Comparison of ENCODE assay signal across 5 worm cellular contexts in the genomic region with DNA sequence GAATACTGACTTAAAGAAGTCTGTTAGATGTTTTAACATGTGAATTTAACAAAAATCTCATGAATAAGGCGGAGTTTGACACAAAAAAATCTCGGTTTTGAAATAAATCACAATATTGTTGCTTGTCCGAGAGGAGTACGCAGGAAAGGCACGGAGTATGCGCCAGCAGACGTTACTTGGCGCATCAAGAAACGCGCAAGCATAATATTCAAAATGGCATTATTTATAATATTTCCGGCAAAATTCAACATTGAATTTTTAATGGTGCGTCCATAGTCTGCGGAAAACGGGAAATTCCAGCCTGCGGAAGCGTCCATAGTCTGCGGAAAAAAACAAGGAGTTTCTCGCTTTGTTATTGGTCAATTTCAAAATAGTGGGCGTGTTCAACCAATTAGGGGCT.
TF ChIP-seq lines count a peak whose summit lies in the region.

A gene (minus strand): TSS at position 148 of the 400 bp plus-strand sequence.

TF ChIP-seq in whole organism, L1 larva, 84 proteins besides CTCF, POLR2A, EP300 and RAD21 (continues in another document):
- TF ChIP-seq unc-86 (tag; optimal IDR thresholded peaks at IDR 0.05; lab: Kevin White, UChicago) (peak; percentile 91), nhr-19 (GFP tag; conservative IDR thresholded peaks at IDR 0.05; lab: Robert Waterston, UW) (peak; percentile 91), lin-35 (GFP tag; optimal IDR thresholded peaks at IDR 0.05; lab: Kevin White, UChicago) (peak; percentile 87 to 92), pag-3 (tag; optimal IDR thresholded peaks at IDR 0.05; lab: Kevin White, UChicago; ENCODE audit: borderline replicate concordance, insufficient read depth) (no peak), dsc-1 (tag; optimal IDR thresholded peaks at IDR 0.05; lab: Kevin White, UChicago) (peak; percentile 93), sptf-1 (tag; optimal IDR thresholded peaks at IDR 0.05; lab: Kevin White, UChicago) (no peak), lin-13 (GFP tag; optimal IDR thresholded peaks at IDR 0.05; lab: Kevin White, UChicago) (peak; percentile 80), elt-2 (tag; optimal IDR thresholded peaks at IDR 0.05; lab: Kevin White, UChicago) (peak; percentile 77), nhr-20 (tag; optimal IDR thresholded peaks at IDR 0.05; lab: Kevin White, UChicago) (peak; percentile 91), sox-4 (tag; optimal IDR thresholded peaks at IDR 0.05; lab: Kevin White, UChicago) (peak; percentile 76), pqm-1 (tag; optimal IDR thresholded peaks at IDR 0.05; lab: Kevin White, UChicago) (no peak), elt-3 (tag; optimal IDR thresholded peaks at IDR 0.05; lab: Kevin White, UChicago) (peak in 2 of 6 experiments; percentile 36 to 72), mab-9 (GFP tag; IDR thresholded peaks at IDR 0.05; lab: Robert Waterston, UW) (peak; percentile 77), efl-3 (GFP tag; optimal IDR thresholded peaks at IDR 0.05; lab: Kevin White, UChicago) (peak; percentile 47), mep-1 (tag; optimal IDR thresholded peaks at IDR 0.05; lab: Kevin White, UChicago) (peak; percentile 94), nhr-90 (tag; optimal IDR thresholded peaks at IDR 0.05; lab: Kevin White, UChicago; ENCODE audit: poor library complexity) (peak; percentile 95)

TF ChIP-seq in whole organism, L3 larva, 47 proteins besides CTCF, POLR2A, EP300 and RAD21 (continues in another document):
- peak; percentile 76 for TF ChIP-seq nhr-43 (tag; optimal IDR thresholded peaks at IDR 0.05; lab: Kevin White, UChicago; ENCODE audit: poor library complexity, severe bottlenecking)
- TF ChIP-seq R02D3.7 (tag; optimal IDR thresholded peaks at IDR 0.05; lab: Kevin White, UChicago): peak; percentile 67
- TF ChIP-seq aly-2 (tag; optimal IDR thresholded peaks at IDR 0.05; lab: Kevin White, UChicago): no peak
- TF ChIP-seq ceh-82 (tag; optimal IDR thresholded peaks at IDR 0.05; lab: Kevin White, UChicago): peak; percentile 6
- no peak for TF ChIP-seq ZK546.5 (tag; optimal IDR thresholded peaks at IDR 0.05; lab: Kevin White, UChicago)
- TF ChIP-seq pha-4 (tag; optimal IDR thresholded peaks at IDR 0.05; lab: Kevin White, UChicago): peak; percentile 82
- peak; percentile 25 for TF ChIP-seq snpc-4 (tag; optimal IDR thresholded peaks at IDR 0.05; lab: Kevin White, UChicago)
- TF ChIP-seq ceh-9 (tag; optimal IDR thresholded peaks at IDR 0.05; lab: Kevin White, UChicago): no peak
- no peak for TF ChIP-seq ceh-16 (tag; optimal IDR thresholded peaks at IDR 0.05; lab: Kevin White, UChicago)
- peak; percentile 44 for TF ChIP-seq elt-1 (tag; optimal IDR thresholded peaks at IDR 0.05; lab: Kevin White, UChicago)
- no peak for TF ChIP-seq ztf-11 (tag; optimal IDR thresholded peaks at IDR 0.05; lab: Kevin White, UChicago)
- TF ChIP-seq jun-1 (tag; optimal IDR thresholded peaks at IDR 0.05; lab: Kevin White, UChicago): peak; percentile 62
- TF ChIP-seq skn-1 (tag; optimal IDR thresholded peaks at IDR 0.05; lab: Kevin White, UChicago): peak; percentile 52
- TF ChIP-seq lsy-12 (tag; optimal IDR thresholded peaks at IDR 0.05; lab: Kevin White, UChicago): peak; percentile 83
- no peak for TF ChIP-seq nhr-76 (tag; optimal IDR thresholded peaks at IDR 0.05; lab: Kevin White, UChicago)
- TF ChIP-seq nhr-23 (tag; optimal IDR thresholded peaks at IDR 0.05; lab: Kevin White, UChicago): peak; percentile 91
- TF ChIP-seq mml-1 (tag; optimal IDR thresholded peaks at IDR 0.05; lab: Kevin White, UChicago): no peak
- no peak for TF ChIP-seq ztf-4 (tag; optimal IDR thresholded peaks at IDR 0.05; lab: Kevin White, UChicago)

TF ChIP-seq in whole organism, early embryonic, 17 proteins besides CTCF, POLR2A, EP300 and RAD21:
- peak; percentile 17 for TF ChIP-seq F13C5.2 (tag; optimal IDR thresholded peaks at IDR 0.05; lab: Kevin White, UChicago)
- TF ChIP-seq tbx-11 (GFP tag; IDR thresholded peaks at IDR 0.05; lab: Robert Waterston, UW): no peak
- TF ChIP-seq tra-4 (tag; optimal IDR thresholded peaks at IDR 0.05; lab: Kevin White, UChicago): no peak
- TF ChIP-seq flt-1 (GFP tag; IDR thresholded peaks at IDR 0.05; lab: Robert Waterston, UW): 0 out of 2 replicates have a peak, but pooled peaks have one; percentile 17

TF ChIP-seq in whole organism, midembryonic, 9 proteins besides CTCF, POLR2A, EP300 and RAD21:
- TF ChIP-seq med-1 (GFP tag; optimal IDR thresholded peaks at IDR 0.05; lab: Kevin White, UChicago; ENCODE audit: insufficient read depth) (no peak), cog-1 (tag; optimal IDR thresholded peaks at IDR 0.05; lab: Kevin White, UChicago) (no peak), ztf-23 (GFP tag; IDR thresholded peaks at IDR 0.05; lab: Robert Waterston, UW) (peak; percentile 35; the same call in 1 of the 2 replicates), ztf-29 (GFP tag; IDR thresholded peaks at IDR 0.05; lab: Robert Waterston, UW) (no peak)
TF ChIP-seq in whole organism, midembryonic: peak in this region for 1.

TF ChIP-seq in whole organism, young adult, 124 proteins besides CTCF, POLR2A, EP300 and RAD21 (continues in another document):
- TF ChIP-seq K11D2.4 (GFP tag; IDR thresholded peaks at IDR 0.05; lab: Robert Waterston, UW) (no peak; the same call in 1 of the 2 replicates), D2030.7 (GFP tag; IDR thresholded peaks at IDR 0.05; lab: Robert Waterston, UW) (no peak; the same call in 1 of the 2 replicates), nhr-120 (GFP tag; IDR thresholded peaks at IDR 0.05; lab: Robert Waterston, UW) (no peak), ztf-25 (GFP tag; IDR thresholded peaks at IDR 0.05; lab: Robert Waterston, UW) (no peak), dpff-1 (tag; optimal IDR thresholded peaks at IDR 0.05; lab: Kevin White, UChicago) (no peak), tbp1 (GFP tag; optimal IDR thresholded peaks at IDR 0.05; lab: Kevin White, UChicago) (peak; percentile 52), madf-10 (tag; optimal IDR thresholded peaks at IDR 0.05; lab: Kevin White, UChicago) (peak; percentile 31), hlh-26 (GFP tag; conservative IDR thresholded peaks at IDR 0.05; lab: Robert Waterston, UW) (no peak), sea-2 (GFP tag; IDR thresholded peaks at IDR 0.05; lab: Robert Waterston, UW) (no peak), let-607 (tag; optimal IDR thresholded peaks at IDR 0.05; lab: Kevin White, UChicago) (peak in 1 of 2 experiments; percentile 39), cebp-1 (GFP tag; IDR thresholded peaks at IDR 0.05; lab: Robert Waterston, UW) (no peak), cebp-1 (tag; optimal IDR thresholded peaks at IDR 0.05; lab: Kevin White, UChicago) (peak; percentile 77), madf-8 (GFP tag; conservative IDR thresholded peaks at IDR 0.05; lab: Robert Waterston, UW) (peak; percentile 42), lin-35 (GFP tag; optimal IDR thresholded peaks at IDR 0.05; lab: Kevin White, UChicago) (peak in 1 of 3 experiments; percentile 88), nfyb-1 (GFP tag; IDR thresholded peaks at IDR 0.05; lab: Robert Waterston, UW) (peak; percentile 95), attf-5 (GFP tag; optimal IDR thresholded peaks at IDR 0.05; lab: Kevin White, UChicago) (peak; percentile 68), F23B12.7 (tag; optimal IDR thresholded peaks at IDR 0.05; lab: Kevin White, UChicago; ENCODE audit: insufficient read depth) (no peak), lin-40 (tag; optimal IDR thresholded peaks at IDR 0.05; lab: Kevin White, UChicago) (peak; percentile 89), snpc-4 (GFP tag; optimal IDR thresholded peaks at IDR 0.05; lab: Kevin White, UChicago) (no peak), snpc-4 (tag; optimal IDR thresholded peaks at IDR 0.05; lab: Kevin White, UChicago) (peak in 3 of 4 experiments; percentile 44 to 55 (median 55)), mcd-1 (GFP tag; IDR thresholded peaks at IDR 0.05; lab: Robert Waterston, UW) (peak; percentile 90), hrde-1 (tag; optimal IDR thresholded peaks at IDR 0.05; lab: Kevin White, UChicago; ENCODE audit: borderline replicate concordance) (no peak), B0019.2 (GFP tag; conservative IDR thresholded peaks at IDR 0.05; lab: Robert Waterston, UW) (no peak), nhr-80 (tag; optimal IDR thresholded peaks at IDR 0.05; lab: Kevin White, UChicago) (peak; percentile 2), repo-1 (tag; optimal IDR thresholded peaks at IDR 0.05; lab: Kevin White, UChicago) (peak; percentile 63), lsl-1 (GFP tag; optimal IDR thresholded peaks at IDR 0.05; lab: Kevin White, UChicago) (peak; percentile 52), hmg-20 (GFP tag; IDR thresholded peaks at IDR 0.05; lab: Robert Waterston, UW) (peak; percentile 75; the same call in 1 of the 2 replicates), C06A6.2 (GFP tag; conservative IDR thresholded peaks at IDR 0.05; lab: Robert Waterston, UW) (peak; percentile 49; the same call in 1 of the 2 replicates), snpc-1.1 (tag; optimal IDR thresholded peaks at IDR 0.05; lab: Kevin White, UChicago; ENCODE audit: insufficient read depth) (no peak), snpc-3.4 (tag; optimal IDR thresholded peaks at IDR 0.05; lab: Kevin White, UChicago) (peak; percentile 61), lir-1 (GFP tag; conservative IDR thresholded peaks at IDR 0.05; lab: Robert Waterston, UW) (peak; percentile 52; the same call in 1 of the 2 replicates), pha-4 (tag; optimal IDR thresholded peaks at IDR 0.05; lab: Kevin White, UChicago) (no peak), lin-54 (GFP tag; optimal IDR thresholded peaks at IDR 0.05; lab: Kevin White, UChicago) (peak; percentile 85), xnd-1 (tag; optimal IDR thresholded peaks at IDR 0.05; lab: Kevin White, UChicago) (peak; percentile 31), hsf-1 (GFP tag; IDR thresholded peaks at IDR 0.05; lab: Robert Waterston, UW) (peak; percentile 63; the same call in 1 of the 2 replicates), F39B2.1 (GFP tag; IDR thresholded peaks at IDR 0.05; lab: Robert Waterston, UW) (0 out of 2 replicates have a peak, but pooled peaks have one; percentile 27), Y67H2A.10 (GFP tag; conservative IDR thresholded peaks at IDR 0.05; lab: Robert Waterston, UW) (no peak), unc-130 (GFP tag; optimal IDR thresholded peaks at IDR 0.05; lab: Kevin White, UChicago) (no peak), ceh-27 (GFP tag; optimal IDR thresholded peaks at IDR 0.05; lab: Kevin White, UChicago) (no peak), chd-7 (tag; optimal IDR thresholded peaks at IDR 0.05; lab: Kevin White, UChicago) (no peak), ztf-18 (tag; optimal IDR thresholded peaks at IDR 0.05; lab: Kevin White, UChicago) (peak; percentile 94), aptf-3 (GFP tag; IDR thresholded peaks at IDR 0.05; lab: Robert Waterston, UW) (no peak), C17E4.6 (GFP tag; IDR thresholded peaks at IDR 0.05; lab: Robert Waterston, UW) (no peak), egl-18 (GFP tag; IDR thresholded peaks at IDR 0.05; lab: Robert Waterston, UW) (no peak), him-1 (tag; optimal IDR thresholded peaks at IDR 0.05; lab: Kevin White, UChicago) (no peak)
